Worm (Caenorhabditis elegans) whole organism, L2 larva: Measurements from ENCODE around the gene R02E4.3.
A peak's percentile ranks its signal among the peaks of the same experiment; 100 is the strongest.

Source experiments
- C34F6.9 ChIP-seq: fragments of 150-350 bp; optimal IDR thresholded peaks from 2 replicates; lab custom pipeline; 2014; ENCODE audit warnings: missing biosample characterization, missing genetic modification characterization
- F13H6.1 ChIP-seq: sonication (generic microtip); optimal IDR thresholded peaks from 2 replicates; lab custom pipeline; 2016; ENCODE audit warnings: missing genetic modification characterization, missing compliant biosample characterization
- R02D3.7 ChIP-seq: fragments of 150-350 bp; optimal IDR thresholded peaks from 2 replicates; lab custom pipeline; 2014; ENCODE audit warnings: missing biosample characterization, missing genetic modification characterization
- Y55F3AM.14 ChIP-seq: fragments of 200-800 bp; sonication (Bioruptor generic); optimal IDR thresholded peaks from 2 replicates; lab custom pipeline; 2018; ENCODE audit warnings: mild to moderate bottlenecking, missing genetic modification characterization, missing compliant biosample characterization
- aly-2 ChIP-seq: fragments of 150-350 bp; optimal IDR thresholded peaks from 2 replicates; lab custom pipeline; 2014; ENCODE audit warnings: missing biosample characterization, missing genetic modification characterization
- ama-1 ChIP-seq: fragments of 150-350 bp; optimal IDR thresholded peaks from 2 replicates; lab custom pipeline; 2018; ENCODE audit warnings: inconsistent platforms
- ceh-16 ChIP-seq: fragments of 150-350 bp; optimal IDR thresholded peaks from 2 replicates; lab custom pipeline; 2014; ENCODE audit warnings: missing biosample characterization, missing genetic modification characterization
- ceh-82 ChIP-seq: fragments of 150-350 bp; optimal IDR thresholded peaks from 2 replicates; lab custom pipeline; 2014; ENCODE audit warnings: missing biosample characterization, missing genetic modification characterization
- crh-2 ChIP-seq: sonication (generic microtip); optimal IDR thresholded peaks from 2 replicates; lab custom pipeline; 2017; ENCODE audit warnings: missing biosample characterization, missing genetic modification characterization
- elt-1 ChIP-seq: fragments of 150-350 bp; optimal IDR thresholded peaks from 2 replicates; lab custom pipeline; 2014; ENCODE audit warnings: missing biosample characterization, missing genetic modification characterization
- elt-3 ChIP-seq: sonication (generic microtip); optimal IDR thresholded peaks from 2 replicates; lab custom pipeline; 2017; ENCODE audit warnings: missing biosample characterization, missing genetic modification characterization
- fos-1 ChIP-seq: fragments of 150-350 bp; optimal IDR thresholded peaks from 2 replicates; lab custom pipeline; 2014; ENCODE audit warnings: missing biosample characterization, missing genetic modification characterization
- gmeb-1 ChIP-seq: fragments of 150-350 bp; optimal IDR thresholded peaks from 2 replicates; lab custom pipeline; 2014; ENCODE audit warnings: missing biosample characterization, missing genetic modification characterization
- lin-11 ChIP-seq: fragments of 150-350 bp; sonication (generic microtip); optimal IDR thresholded peaks from 2 replicates; lab custom pipeline; 2014; ENCODE audit warnings: missing biosample characterization, missing genetic modification characterization, inconsistent platforms, mixed read lengths
- lin-13 ChIP-seq: fragments of 150-350 bp; optimal IDR thresholded peaks from 2 replicates; lab custom pipeline; 2014; ENCODE audit warnings: missing biosample characterization, missing genetic modification reagents, missing genetic modification characterization
- lsy-2 ChIP-seq, 2 experiments: fragments of 150-350 bp in 1 of 2; sonication (generic microtip) in 1 of 2; optimal IDR thresholded peaks; 2 replicates each; lab custom pipeline; 2014 to 2017; ENCODE audit warnings: missing biosample characterization in 2 of 2, missing genetic modification characterization in 2 of 2
- mab-5 ChIP-seq: fragments of 150-350 bp; optimal IDR thresholded peaks from 2 replicates; lab custom pipeline; 2014; ENCODE audit warnings: missing biosample characterization, missing genetic modification characterization
- mbf-1 ChIP-seq: sonication (generic microtip); optimal IDR thresholded peaks from 2 replicates; lab custom pipeline; 2017; ENCODE audit warnings: missing biosample characterization, missing genetic modification characterization
- nhr-10 ChIP-seq: sonication (generic microtip); optimal IDR thresholded peaks from 2 replicates; lab custom pipeline; 2017; ENCODE audit warnings: missing biosample characterization, missing genetic modification characterization
- nhr-11 ChIP-seq: fragments of 150-350 bp; optimal IDR thresholded peaks from 2 replicates; lab custom pipeline; 2014; ENCODE audit warnings: missing biosample characterization, missing genetic modification characterization
- nhr-12 ChIP-seq: fragments of 150-350 bp; optimal IDR thresholded peaks from 2 replicates; lab custom pipeline; 2014; ENCODE audit warnings: missing biosample characterization, missing genetic modification characterization
- nhr-129 ChIP-seq: fragments of 150-350 bp; optimal IDR thresholded peaks from 2 replicates; lab custom pipeline; 2014; ENCODE audit warnings: missing biosample characterization, missing genetic modification characterization
- nhr-21 ChIP-seq: fragments of 150-350 bp; optimal IDR thresholded peaks from 2 replicates; lab custom pipeline; 2014; ENCODE audit warnings: missing biosample characterization, missing genetic modification characterization
- nhr-237 ChIP-seq: fragments of 150-350 bp; optimal IDR thresholded peaks from 2 replicates; lab custom pipeline; 2014; ENCODE audit warnings: missing biosample characterization, missing genetic modification characterization
- nhr-25 ChIP-seq: fragments of 150-350 bp; sonication (generic microtip); optimal IDR thresholded peaks from 3 replicates; lab custom pipeline; 2014; ENCODE audit warnings: missing biosample characterization, missing genetic modification characterization
- peb-1 ChIP-seq: fragments of 150-350 bp; optimal IDR thresholded peaks from 2 replicates; lab custom pipeline; 2014; ENCODE audit warnings: missing biosample characterization, missing genetic modification characterization
- skn-1 ChIP-seq: sonication (generic microtip); optimal IDR thresholded peaks from 2 replicates; lab custom pipeline; 2017; ENCODE audit warnings: missing biosample characterization, missing genetic modification characterization
- sma-3 ChIP-seq: sonication (generic microtip); optimal IDR thresholded peaks from 2 replicates; lab custom pipeline; 2016; ENCODE audit warnings: missing genetic modification reagents, missing genetic modification characterization, missing compliant biosample characterization
- sma-9 ChIP-seq, 2 experiments: fragments of 150-350 bp in 1 of 2; sonication (generic microtip) in 1 of 2; optimal IDR thresholded peaks; 2 replicates each; lab custom pipeline; 2014 to 2016; ENCODE audit warnings: missing genetic modification characterization in 2 of 2, mild to moderate bottlenecking in 1 of 2, missing biosample characterization in 1 of 2, missing compliant biosample characterization in 1 of 2, missing genetic modification reagents in 1 of 2, moderate library complexity in 1 of 2
- unc-39 ChIP-seq: fragments of 150-350 bp; optimal IDR thresholded peaks from 2 replicates; lab custom pipeline; 2014; ENCODE audit warnings: missing biosample characterization, missing genetic modification characterization
- unc-55 ChIP-seq: fragments of 150-350 bp; sonication (generic microtip); optimal IDR thresholded peaks from 3 replicates; lab custom pipeline; 2014; ENCODE audit warnings: missing biosample characterization, missing genetic modification reagents, missing genetic modification characterization
- zag-1 ChIP-seq: fragments of 150-350 bp; optimal IDR thresholded peaks from 2 replicates; lab custom pipeline; 2014; ENCODE audit warnings: missing biosample characterization, missing genetic modification characterization
- ztf-11 ChIP-seq: sonication (generic microtip); optimal IDR thresholded peaks from 2 replicates; lab custom pipeline; 2017; ENCODE audit warnings: missing biosample characterization, missing genetic modification characterization

The R02E4.3 gene

ce11 chrX:4120935-4121334 is 19.0 kb upstream of the R02E4.3 start, which contains the start of gene F09F9.3:
TSS of gene F09F9.3 (minus strand) at chrX:4121035.
- no peak for TF ChIP-seq skn-1 (tag; lab: Kevin White, UChicago)
- TF ChIP-seq nhr-237 (tag; lab: Kevin White, UChicago): no peak
- no peak for TF ChIP-seq elt-3 (tag; lab: Kevin White, UChicago)
- TF ChIP-seq mab-5: no peak
- no peak for TF ChIP-seq nhr-25 (tag; lab: Kevin White, UChicago)
- no peak for TF ChIP-seq lin-11 (tag; lab: Kevin White, UChicago)
- no peak for TF ChIP-seq nhr-10 (tag; lab: Kevin White, UChicago)
- no peak for TF ChIP-seq crh-2 (tag; lab: Kevin White, UChicago)
- no peak for TF ChIP-seq fos-1 (tag; lab: Kevin White, UChicago)
- no peak for TF ChIP-seq zag-1 (tag; lab: Kevin White, UChicago)
- TF ChIP-seq gmeb-1: no peak
- no peak for TF ChIP-seq nhr-21

- no peak for TF ChIP-seq sma-9 (GFP tag; optimal IDR thresholded peaks at IDR 0.05; lab: Kevin White, UChicago)
- no peak for TF ChIP-seq sma-9 (tag; optimal IDR thresholded peaks at IDR 0.05; lab: Kevin White, UChicago)
- TF ChIP-seq R02D3.7 (tag; lab: Kevin White, UChicago): no peak
- no peak for TF ChIP-seq unc-39 (tag; lab: Kevin White, UChicago)
- no peak for TF ChIP-seq C34F6.9 (tag; lab: Kevin White, UChicago)
- TF ChIP-seq peb-1: no peak
- no peak for TF ChIP-seq nhr-21
- no peak for TF ChIP-seq ceh-16 (tag; lab: Kevin White, UChicago)
- TF ChIP-seq nhr-129 (tag; lab: Kevin White, UChicago): no peak
- no peak for TF ChIP-seq skn-1 (tag; lab: Kevin White, UChicago)
Measured at ce11 chrX:4117626-4118025, 15.7 kb upstream of the R02E4.3 start, which contains the start of gene F09F9.5. TSS of gene F09F9.5 (plus strand) at chrX:4117926.

- TF ChIP-seq elt-1 (tag; lab: Kevin White, UChicago) (no peak), nhr-12 (no peak), ztf-11 (tag; lab: Kevin White, UChicago) (no peak), C34F6.9 (tag; lab: Kevin White, UChicago) (no peak), mab-5 (no peak), lin-13 (GFP tag; lab: Kevin White, UChicago) (no peak), fos-1 (tag; lab: Kevin White, UChicago) (no peak), mbf-1 (tag; lab: Kevin White, UChicago) (no peak), R02D3.7 (tag; lab: Kevin White, UChicago) (no peak), sma-9 (GFP tag; optimal IDR thresholded peaks at IDR 0.05; lab: Kevin White, UChicago) (no peak), sma-9 (tag; optimal IDR thresholded peaks at IDR 0.05; lab: Kevin White, UChicago) (no peak), sma-3 (GFP tag; lab: Kevin White, UChicago) (no peak), lsy-2 (tag; optimal IDR thresholded peaks at IDR 0.05; lab: Kevin White, UChicago) (no peak), lin-11 (tag; lab: Kevin White, UChicago) (no peak), F13H6.1 (tag; lab: Kevin White, UChicago) (no peak), nhr-237 (tag; lab: Kevin White, UChicago) (no peak), unc-55 (GFP tag; lab: Kevin White, UChicago) (no peak), gmeb-1 (no peak)
Measured at ce11 chrX:4115026-4115425, 13.1 kb upstream of the R02E4.3 start, which contains the start of gene F09F9.1. TSS of gene F09F9.1 (plus strand) at chrX:4115326.

- no peak for TF ChIP-seq fos-1 (tag; lab: Kevin White, UChicago)
- no peak for TF ChIP-seq nhr-11 (tag; lab: Kevin White, UChicago)
- TF ChIP-seq nhr-21: peak; percentile 18
- TF ChIP-seq elt-1 (tag; lab: Kevin White, UChicago): no peak
Measured at ce11 chrX:4111416-4111815, 9.5 kb upstream of the R02E4.3 start, which contains the start of gene F09F9.2. TSS of gene F09F9.2 (minus strand) at chrX:4111440.

- no peak for TF ChIP-seq Y55F3AM.14 (GFP tag; lab: Kevin White, UChicago)
- no peak for TF ChIP-seq ceh-82 (tag; lab: Kevin White, UChicago)
- peak; percentile 10 for TF ChIP-seq F13H6.1 (tag; lab: Kevin White, UChicago)
- no peak for TF ChIP-seq zag-1 (tag; lab: Kevin White, UChicago)
- no peak for TF ChIP-seq aly-2
- TF ChIP-seq ama-1 (lab: Kevin White, UChicago): peak; percentile 9
- no peak for TF ChIP-seq elt-3 (tag; lab: Kevin White, UChicago)
- TF ChIP-seq nhr-21: peak; percentile 35
Measured at ce11 chrX:4109970-4110369, 8.0 kb upstream of the R02E4.3 start.
